Worm (Caenorhabditis elegans) whole organism, young adult: ENCODE measurements around the gene Y37D8A.2.

Experiments
- D2030.7 ChIP-seq: fragments of 200-800 bp; sonication (Bioruptor generic); IDR thresholded peaks from 2 replicates; pipeline ENCODE4 v1.3.6; 2022; ENCODE audit warnings: missing genetic modification reagents, missing genetic modification characterization, missing compliant biosample characterization
- F10E7.11 ChIP-seq: sonication (generic microtip); optimal IDR thresholded peaks from 2 replicates; lab custom pipeline; 2017; ENCODE audit warnings: mild to moderate bottlenecking, missing genetic modification characterization, moderate library complexity, missing compliant biosample characterization
- F49E8.2 ChIP-seq: sonication (generic microtip); optimal IDR thresholded peaks from 3 replicates; lab custom pipeline; 2017; ENCODE audit warnings: missing genetic modification characterization, mild to moderate bottlenecking, missing compliant biosample characterization, antibody characterized with exemption, moderate library complexity; ENCODE audit not compliant: insufficient read depth
- F57C9.4 ChIP-seq: sonication (generic microtip); optimal IDR thresholded peaks from 2 replicates; lab custom pipeline; 2017; ENCODE audit warnings: mild to moderate bottlenecking, missing genetic modification characterization, missing compliant biosample characterization
- K12H6.12 ChIP-seq: fragments of 200-800 bp; sonication (Bioruptor generic); optimal IDR thresholded peaks from 2 replicates; lab custom pipeline; 2018; ENCODE audit warnings: mild to moderate bottlenecking, missing genetic modification characterization, missing compliant biosample characterization
- T26A5.8 ChIP-seq: sonication (generic microtip); optimal IDR thresholded peaks from 2 replicates; lab custom pipeline; 2016; ENCODE audit warnings: missing genetic modification characterization, missing compliant biosample characterization
- Y53F4B.3 ChIP-seq: fragments of 200-800 bp; sonication (Bioruptor generic); IDR thresholded peaks from 2 replicates; pipeline ENCODE4 v1.3.6; 2022; ENCODE audit warnings: missing genetic modification reagents, missing genetic modification characterization, missing compliant biosample characterization
- Y56A3A.18 ChIP-seq: fragments of 200-800 bp; sonication (Bioruptor generic); IDR thresholded peaks from 2 replicates; pipeline ENCODE4 v1.3.6; 2022; ENCODE audit warnings: missing genetic modification reagents, missing genetic modification characterization, missing compliant biosample characterization
- attf-5 ChIP-seq: fragments of 200-800 bp; sonication (Bioruptor generic); optimal IDR thresholded peaks from 2 replicates; lab custom pipeline; 2018; ENCODE audit warnings: mild to moderate bottlenecking, missing genetic modification characterization, missing compliant biosample characterization
- cebp-1 ChIP-seq, 2 experiments: fragments of 200-800 bp in 1 of 2; sonication (Bioruptor generic) in 1 of 2; sonication (generic microtip) in 1 of 2; IDR thresholded peaks in 1 of 2; optimal IDR thresholded peaks in 1 of 2; 2 replicates each; pipeline versions ENCODE4 v1.3.6 to Lab custom; 2017 to 2022; ENCODE audit warnings: missing compliant biosample characterization in 2 of 2, missing genetic modification characterization in 2 of 2, mild to moderate bottlenecking in 1 of 2, missing genetic modification reagents in 1 of 2, moderate library complexity in 1 of 2
- cebp-2 ChIP-seq: fragments of 200-800 bp; sonication (Bioruptor generic); IDR thresholded peaks from 2 replicates; pipeline ENCODE4 v1.3.6; 2022; ENCODE audit warnings: missing genetic modification characterization, missing compliant biosample characterization
- ceh-27 ChIP-seq: fragments of 200-800 bp; sonication (Bioruptor generic); optimal IDR thresholded peaks from 2 replicates; lab custom pipeline; 2018; ENCODE audit warnings: mild to moderate bottlenecking, missing genetic modification characterization, moderate library complexity, missing compliant biosample characterization
- ceh-91 ChIP-seq: fragments of 200-800 bp; sonication (Bioruptor generic); IDR thresholded peaks from 2 replicates; pipeline ENCODE4 v1.3.6; 2022; ENCODE audit warnings: missing genetic modification reagents, missing genetic modification characterization, missing compliant biosample characterization
- efl-1 ChIP-seq: fragments of 150-350 bp; optimal IDR thresholded peaks from 2 replicates; lab custom pipeline; 2014; ENCODE audit warnings: missing biosample characterization, missing genetic modification reagents, missing genetic modification characterization
- egl-44 ChIP-seq: fragments of 200-800 bp; sonication (Bioruptor generic); IDR thresholded peaks from 2 replicates; pipeline ENCODE4 v1.3.6; 2022; ENCODE audit warnings: missing genetic modification reagents, missing genetic modification characterization, missing compliant biosample characterization
- fkh-3 ChIP-seq: sonication (generic microtip); optimal IDR thresholded peaks from 2 replicates; lab custom pipeline; 2016; ENCODE audit warnings: mild to moderate bottlenecking, missing genetic modification characterization, missing compliant biosample characterization
- him-1 ChIP-seq: sonication (generic microtip); optimal IDR thresholded peaks from 2 replicates; lab custom pipeline; 2016; ENCODE audit warnings: missing genotype, missing genetic modification reagents, missing genetic modification characterization, missing compliant biosample characterization
- hmg-1.2 ChIP-seq: fragments of 200-800 bp; sonication (Bioruptor generic); IDR thresholded peaks from 2 replicates; pipeline ENCODE4 v1.3.6; 2022; ENCODE audit warnings: missing genetic modification reagents, missing genetic modification characterization, missing compliant biosample characterization
- hmg-20 ChIP-seq: fragments of 200-800 bp; sonication (Bioruptor generic); IDR thresholded peaks from 2 replicates; pipeline ENCODE4 v1.3.6; 2022; ENCODE audit warnings: missing genetic modification reagents, missing genetic modification characterization, missing compliant biosample characterization
- let-607 ChIP-seq, 2 experiments: fragments of 200-800 bp in 1 of 2; sonication (Bioruptor generic) in 1 of 2; sonication (generic microtip) in 1 of 2; optimal IDR thresholded peaks; 2 replicates each; lab custom pipeline; 2016 to 2018; ENCODE audit warnings: mild to moderate bottlenecking in 2 of 2, missing compliant biosample characterization in 2 of 2, missing genetic modification characterization in 2 of 2, moderate library complexity in 2 of 2, missing genotype in 1 of 2
- lin-26 ChIP-seq: fragments of 200-800 bp; sonication (Bioruptor generic); IDR thresholded peaks from 2 replicates; pipeline ENCODE4 v1.3.6; 2022; ENCODE audit warnings: missing genetic modification reagents, missing genetic modification characterization, missing compliant biosample characterization
- lsl-1 ChIP-seq: fragments of 200-800 bp; sonication (Bioruptor generic); optimal IDR thresholded peaks from 2 replicates; lab custom pipeline; 2018; ENCODE audit warnings: mild to moderate bottlenecking, missing genetic modification characterization, moderate library complexity, missing compliant biosample characterization
- mes-4 ChIP-seq: sonication (generic microtip); optimal IDR thresholded peaks from 2 replicates; lab custom pipeline; 2016; ENCODE audit warnings: missing genotype, missing genetic modification characterization, missing compliant biosample characterization
- mxl-1 ChIP-seq: sonication (generic microtip); optimal IDR thresholded peaks from 2 replicates; lab custom pipeline; 2016; ENCODE audit warnings: missing genetic modification characterization, missing compliant biosample characterization
- nfya-2 ChIP-seq: fragments of 200-800 bp; sonication (Bioruptor generic); IDR thresholded peaks from 2 replicates; pipeline ENCODE4 v1.3.6; 2022; ENCODE audit warnings: missing genetic modification reagents, missing genetic modification characterization, missing compliant biosample characterization
- nfyb-1 ChIP-seq: fragments of 200-800 bp; sonication (Bioruptor generic); IDR thresholded peaks from 2 replicates; pipeline ENCODE4 v1.3.6; 2022; ENCODE audit warnings: missing genetic modification reagents, missing genetic modification characterization, missing compliant biosample characterization
- nhr-80 ChIP-seq: sonication (generic microtip); optimal IDR thresholded peaks from 2 replicates; lab custom pipeline; 2016; ENCODE audit warnings: missing genetic modification characterization, missing compliant biosample characterization
- nhr-90 ChIP-seq: sonication (generic microtip); optimal IDR thresholded peaks from 2 replicates; lab custom pipeline; 2016; ENCODE audit warnings: missing genotype, mild to moderate bottlenecking, missing genetic modification characterization, missing compliant biosample characterization
- sdz-38 ChIP-seq: sonication (generic microtip); optimal IDR thresholded peaks from 2 replicates; lab custom pipeline; 2016; ENCODE audit warnings: missing genotype, missing genetic modification characterization, missing compliant biosample characterization
- snpc-1.3 ChIP-seq: sonication (generic microtip); optimal IDR thresholded peaks from 2 replicates; lab custom pipeline; 2017; ENCODE audit warnings: missing genetic modification characterization, mild to moderate bottlenecking, missing compliant biosample characterization, antibody characterized with exemption, moderate library complexity, missing genotype, missing genetic modification reagents; ENCODE audit not compliant: insufficient read depth
- snpc-3.4 ChIP-seq: sonication (generic microtip); optimal IDR thresholded peaks from 2 replicates; lab custom pipeline; 2017; ENCODE audit warnings: missing genetic modification characterization, mild to moderate bottlenecking, missing compliant biosample characterization, antibody characterized with exemption, moderate library complexity, missing genotype, missing genetic modification reagents
- snpc-4 ChIP-seq, 5 experiments: fragments of 150-350 bp in 1 of 5; sonication (generic microtip) in 4 of 5; optimal IDR thresholded peaks; 2 replicates each; lab custom pipeline; 2014 to 2018; ENCODE audit warnings: missing genetic modification characterization in 5 of 5, missing biosample characterization in 3 of 5, antibody characterized with exemption in 2 of 5, mild to moderate bottlenecking in 2 of 5, missing compliant biosample characterization in 2 of 5, missing genotype in 2 of 5, moderate library complexity in 2 of 5, missing genetic modification reagents in 1 of 5
- somi-1 ChIP-seq: fragments of 200-800 bp; sonication (Bioruptor generic); optimal IDR thresholded peaks from 2 replicates; lab custom pipeline; 2018; ENCODE audit warnings: mild to moderate bottlenecking, missing genetic modification characterization, missing compliant biosample characterization
- sptf-2 ChIP-seq: fragments of 200-800 bp; sonication (Bioruptor generic); optimal IDR thresholded peaks from 2 replicates; lab custom pipeline; 2018; ENCODE audit warnings: mild to moderate bottlenecking, missing genetic modification characterization, missing compliant biosample characterization
- tbp1 ChIP-seq: fragments of 200-800 bp; sonication (Bioruptor generic); optimal IDR thresholded peaks from 2 replicates; lab custom pipeline; 2018; ENCODE audit warnings: mild to moderate bottlenecking, missing genetic modification characterization, missing compliant biosample characterization
- unc-62 ChIP-seq: fragments of 150-350 bp; optimal IDR thresholded peaks from 2 replicates; lab custom pipeline; 2014; ENCODE audit warnings: missing biosample characterization, missing genetic modification reagents, missing genetic modification characterization
- ztf-25 ChIP-seq: fragments of 200-800 bp; sonication (Bioruptor generic); IDR thresholded peaks from 2 replicates; pipeline ENCODE4 v1.3.6; 2022; ENCODE audit warnings: missing genetic modification reagents, missing genetic modification characterization, missing compliant biosample characterization
- ztf-26 ChIP-seq: sonication (generic microtip); optimal IDR thresholded peaks from 2 replicates; lab custom pipeline; 2017; ENCODE audit warnings: missing genetic modification characterization, missing compliant biosample characterization

The Y37D8A.2 gene

ce11 chrIII:12848981-12849589, 29.1 kb downstream of the Y37D8A.2 start:
- TF ChIP-seq snpc-4 (GFP tag; optimal IDR thresholded peaks at IDR 0.05; lab: Kevin White, UChicago) (no peak), snpc-4 (tag; optimal IDR thresholded peaks at IDR 0.05; lab: Kevin White, UChicago) (peak in 3 of 4 experiments; percentile 9 to 61 (median 42)), attf-5 (GFP tag; lab: Kevin White, UChicago) (no peak), somi-1 (GFP tag; lab: Kevin White, UChicago) (peak; percentile 52), nhr-90 (tag; lab: Kevin White, UChicago) (no peak), cebp-2 (GFP tag; lab: Robert Waterston, UW) (0 out of 2 replicates have a peak, but pooled peaks have one; percentile 1), ztf-25 (0 out of 2 replicates have a peak, but pooled peaks have one; percentile 22)

- TF ChIP-seq snpc-3.4 (tag; lab: Kevin White, UChicago) = no peak
- TF ChIP-seq somi-1 (GFP tag; lab: Kevin White, UChicago) = no peak
- peak in 1 of 2 experiments; percentile 18 for TF ChIP-seq let-607 (tag; optimal IDR thresholded peaks at IDR 0.05; lab: Kevin White, UChicago)
- TF ChIP-seq mxl-1 (tag; lab: Kevin White, UChicago) = no peak
- no peak for TF ChIP-seq F57C9.4 (tag; lab: Kevin White, UChicago)
- TF ChIP-seq nhr-90 (tag; lab: Kevin White, UChicago) = no peak
- TF ChIP-seq snpc-1.3 (tag; lab: Kevin White, UChicago) = no peak
- no peak for TF ChIP-seq sptf-2 (GFP tag; lab: Kevin White, UChicago)
- TF ChIP-seq him-1 (tag; lab: Kevin White, UChicago) = no peak
- TF ChIP-seq unc-62 = no peak
- no peak for TF ChIP-seq sdz-38 (tag; lab: Kevin White, UChicago)
- TF ChIP-seq ceh-91 (GFP tag; lab: Robert Waterston, UW) = no peak
- no peak for TF ChIP-seq tbp1
- no peak for TF ChIP-seq D2030.7 (GFP tag; lab: Robert Waterston, UW)
- TF ChIP-seq hmg-1.2 = no peak
- TF ChIP-seq egl-44 (GFP tag; lab: Robert Waterston, UW) = no peak
- TF ChIP-seq mes-4 (tag; lab: Kevin White, UChicago) = no peak
- TF ChIP-seq F10E7.11 (tag; lab: Kevin White, UChicago) = no peak
- TF ChIP-seq Y53F4B.3 (GFP tag; lab: Robert Waterston, UW) = no peak
- TF ChIP-seq ceh-27 (GFP tag; lab: Kevin White, UChicago) = no peak
- 0 out of 2 replicates have a peak, but pooled peaks have one; percentile 24 for TF ChIP-seq nfyb-1 (GFP tag; lab: Robert Waterston, UW)
- TF ChIP-seq fkh-3 (tag; lab: Kevin White, UChicago) = no peak
- TF ChIP-seq nhr-80 (tag; lab: Kevin White, UChicago) = peak; percentile 69
- TF ChIP-seq lin-26 (GFP tag; lab: Robert Waterston, UW) = no peak
- TF ChIP-seq cebp-1 (GFP tag; IDR thresholded peaks at IDR 0.05; lab: Robert Waterston, UW) = no peak
- peak; percentile 40 for TF ChIP-seq cebp-1 (tag; optimal IDR thresholded peaks at IDR 0.05; lab: Kevin White, UChicago)
- no peak for TF ChIP-seq F49E8.2 (tag; lab: Kevin White, UChicago)
- no peak for TF ChIP-seq K12H6.12
- TF ChIP-seq ztf-26 (tag; lab: Kevin White, UChicago) = no peak
- no peak for TF ChIP-seq nfya-2
Measured at ce11 chrIII:12849691-12850090, 29.7 kb downstream of the Y37D8A.2 start.

DNA sequence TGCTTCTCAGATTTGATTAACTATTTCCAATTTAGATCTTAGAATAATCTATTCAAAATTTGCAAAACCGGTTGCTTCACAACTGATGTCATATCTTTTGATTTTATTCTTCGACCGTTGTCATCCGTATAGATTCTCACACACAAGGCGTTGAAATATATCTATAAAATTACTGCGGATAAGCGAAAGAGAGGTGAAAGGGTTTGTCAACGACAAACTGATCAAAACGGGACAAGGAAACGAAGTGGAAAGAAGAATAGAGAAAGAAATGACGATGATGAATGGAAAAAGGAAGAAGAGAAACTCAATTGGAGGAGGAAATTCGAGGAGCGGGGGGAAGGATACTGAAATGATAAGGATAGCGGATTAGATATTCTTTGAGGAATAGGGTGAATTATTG, 31.0 kb downstream of the Y37D8A.2 start:
- TF ChIP-seq Y56A3A.18 (GFP tag; lab: Robert Waterston, UW) = no peak
- no peak for TF ChIP-seq efl-1 (GFP tag; lab: Kevin White, UChicago)
- TF ChIP-seq hmg-20 = no peak
- no peak for TF ChIP-seq lin-26 (GFP tag; lab: Robert Waterston, UW)
- TF ChIP-seq T26A5.8 (tag; lab: Kevin White, UChicago) = no peak
- no peak for TF ChIP-seq ceh-91 (GFP tag; lab: Robert Waterston, UW)
- TF ChIP-seq lsl-1 (GFP tag; lab: Kevin White, UChicago) = no peak
- TF ChIP-seq, all 124 proteins: peak for 0
